Worm (Caenorhabditis elegans) whole organism, L4 larva: ENCODE results near the gene nhr-120.

Experiments
- ZK546.5 ChIP-seq, 2 experiments: sonication (generic microtip); optimal IDR thresholded peaks; 2 replicates each; lab custom pipeline; 2017; ENCODE audit warnings: missing biosample characterization in 2 of 2, missing genetic modification characterization in 2 of 2
- aha-1 ChIP-seq: fragments of 150-350 bp; peaks from one replicate; lab custom pipeline; 2014; ENCODE audit warnings: missing biosample characterization, missing genetic modification characterization
- aly-2 ChIP-seq: sonication (generic microtip); optimal IDR thresholded peaks from 2 replicates; lab custom pipeline; 2018; ENCODE audit warnings: missing biosample characterization, missing genetic modification characterization
- arid-1 ChIP-seq: fragments of 200-800 bp; sonication (Bioruptor generic); conservative IDR thresholded peaks from 2 replicates; pipeline ENCODE4 v1.3.6; 2022; ENCODE audit warnings: missing genetic modification reagents, missing genetic modification characterization, missing compliant biosample characterization
- ceh-28 ChIP-seq: fragments of 150-350 bp; optimal IDR thresholded peaks from 2 replicates; lab custom pipeline; 2014; ENCODE audit warnings: missing biosample characterization, missing genetic modification reagents, missing genetic modification characterization
- ceh-62 ChIP-seq: sonication (generic microtip); optimal IDR thresholded peaks from 2 replicates; lab custom pipeline; 2017; ENCODE audit warnings: missing biosample characterization, missing genetic modification characterization
- ces-1 ChIP-seq: fragments of 150-350 bp; sonication (generic microtip); optimal IDR thresholded peaks from 4 replicates; lab custom pipeline; 2014; ENCODE audit warnings: missing biosample characterization, missing genetic modification reagents, missing genetic modification characterization
- cey-2 ChIP-seq: sonication (generic microtip); optimal IDR thresholded peaks from 3 replicates; lab custom pipeline; 2017; ENCODE audit warnings: missing genetic modification characterization, mild to moderate bottlenecking, missing compliant biosample characterization, antibody characterized with exemption, borderline replicate concordance; ENCODE audit not compliant: insufficient read depth
- ctbp-1 ChIP-seq: fragments of 200-800 bp; sonication (Bioruptor generic); IDR thresholded peaks from 2 replicates; pipeline ENCODE4 v1.3.6; 2022; ENCODE audit warnings: missing genetic modification reagents, missing genetic modification characterization, missing compliant biosample characterization
- daf-12 ChIP-seq: fragments of 150-350 bp; optimal IDR thresholded peaks from 2 replicates; lab custom pipeline; 2014; ENCODE audit warnings: missing biosample characterization, missing genetic modification reagents, missing genetic modification characterization
- daf-16 ChIP-seq, 3 experiments: sonication (generic microtip); optimal IDR thresholded peaks; 2 replicates each; lab custom pipeline; 2016 to 2017; ENCODE audit warnings: missing genetic modification characterization in 3 of 3, missing genetic modification reagents in 3 of 3, mild to moderate bottlenecking in 2 of 3, missing compliant biosample characterization in 2 of 3, missing biosample characterization in 1 of 3, moderate library complexity in 1 of 3
- daf-8 ChIP-seq: fragments of 200-800 bp; sonication (Bioruptor generic); IDR thresholded peaks from 2 replicates; pipeline ENCODE4 v1.3.6; 2022; ENCODE audit warnings: missing genetic modification characterization, missing compliant biosample characterization
- dmd-6 ChIP-seq: fragments of 200-800 bp; sonication (Bioruptor generic); IDR thresholded peaks from 2 replicates; pipeline ENCODE4 v1.3.6; 2022; ENCODE audit warnings: missing genetic modification reagents, missing genetic modification characterization, missing compliant biosample characterization
- dmd-9 ChIP-seq: fragments of 200-800 bp; sonication (Bioruptor generic); IDR thresholded peaks from 2 replicates; pipeline ENCODE4 v1.3.6; 2022; ENCODE audit warnings: missing genetic modification reagents, missing genetic modification characterization, missing compliant biosample characterization
- dpl-1 ChIP-seq: fragments of 150-350 bp; optimal IDR thresholded peaks from 2 replicates; lab custom pipeline; 2014; ENCODE audit warnings: missing biosample characterization, missing genetic modification reagents, missing genetic modification characterization
- lin-1 ChIP-seq: fragments of 200-800 bp; sonication (Bioruptor generic); IDR thresholded peaks from 2 replicates; pipeline ENCODE4 v1.3.6; 2022; ENCODE audit warnings: missing genetic modification reagents, missing genetic modification characterization, missing compliant biosample characterization
- madf-5 ChIP-seq, 2 experiments: fragments of 200-800 bp; sonication (Bioruptor generic); IDR thresholded peaks; 2 replicates each; pipeline ENCODE4 v1.3.6; 2022; ENCODE audit warnings: missing compliant biosample characterization in 2 of 2, missing genetic modification characterization in 2 of 2
- mdt-29 ChIP-seq: fragments of 200-800 bp; sonication (Bioruptor generic); IDR thresholded peaks from 2 replicates; pipeline ENCODE4 v1.3.6; 2022; ENCODE audit warnings: missing genetic modification reagents, missing genetic modification characterization, missing compliant biosample characterization
- mxl-2 ChIP-seq: fragments of 200-800 bp; sonication (Bioruptor generic); conservative IDR thresholded peaks from 2 replicates; pipeline ENCODE4 v1.3.6; 2022; ENCODE audit warnings: missing genetic modification reagents, missing genetic modification characterization, missing compliant biosample characterization
- mxl-3 ChIP-seq: fragments of 200-800 bp; sonication (Bioruptor generic); optimal IDR thresholded peaks from 2 replicates; lab custom pipeline; 2018; ENCODE audit warnings: mild to moderate bottlenecking, missing genetic modification characterization, missing compliant biosample characterization
- nhr-6 ChIP-seq: fragments of 150-350 bp; optimal IDR thresholded peaks from 2 replicates; lab custom pipeline; 2014; ENCODE audit warnings: missing biosample characterization, missing genetic modification characterization
- nhr-76 ChIP-seq: fragments of 150-350 bp; optimal IDR thresholded peaks from 2 replicates; lab custom pipeline; 2014; ENCODE audit warnings: missing biosample characterization, missing genetic modification characterization
- pha-4 ChIP-seq, 2 experiments: fragments of 150-350 bp in 1 of 2; fragments of 200-800 bp in 1 of 2; sonication (Bioruptor generic) in 1 of 2; IDR thresholded peaks in 1 of 2; optimal IDR thresholded peaks in 1 of 2; 2 replicates each; pipeline versions ENCODE4 v1.3.6 to Lab custom; 2014 to 2022; ENCODE audit warnings: missing genetic modification characterization in 2 of 2, missing genetic modification reagents in 2 of 2, missing biosample characterization in 1 of 2, missing compliant biosample characterization in 1 of 2
- pqm-1 ChIP-seq: sonication (generic microtip); optimal IDR thresholded peaks from 2 replicates; lab custom pipeline; 2017; ENCODE audit warnings: missing biosample characterization, missing genetic modification characterization
- rbr-2 ChIP-seq: sonication (generic microtip); optimal IDR thresholded peaks from 2 replicates; lab custom pipeline; 2016; ENCODE audit warnings: missing genotype, missing genetic modification characterization, missing compliant biosample characterization
- snpc-1.2 ChIP-seq: fragments of 200-800 bp; sonication (Bioruptor generic); IDR thresholded peaks from 2 replicates; pipeline ENCODE4 v1.3.6; 2022; ENCODE audit warnings: missing genetic modification reagents, missing genetic modification characterization, missing compliant biosample characterization
- tra-1 ChIP-seq: fragments of 200-800 bp; sonication (Bioruptor generic); IDR thresholded peaks from 2 replicates; pipeline ENCODE4 v1.3.6; 2022; ENCODE audit warnings: missing genetic modification reagents, missing genetic modification characterization, missing compliant biosample characterization
- unc-130 ChIP-seq: sonication (generic microtip); optimal IDR thresholded peaks from 2 replicates; lab custom pipeline; 2016; ENCODE audit warnings: missing genetic modification reagents, missing genetic modification characterization, missing compliant biosample characterization
- unc-62 ChIP-seq, 3 experiments: fragments of 150-350 bp in 1 of 3; sonication (generic microtip); optimal IDR thresholded peaks in 2 of 3; peaks in 1 of 3; 1 replicate in 1 of 3; 2 replicates in 2 of 3; lab custom pipeline; 2014 to 2017; ENCODE audit warnings: missing biosample characterization in 3 of 3, missing genetic modification characterization in 3 of 3, missing genetic modification reagents in 3 of 3, missing genotype in 1 of 3
- zip-11 ChIP-seq: fragments of 200-800 bp; sonication (Bioruptor generic); IDR thresholded peaks from 2 replicates; pipeline ENCODE4 v1.3.6; 2022; ENCODE audit warnings: missing genetic modification characterization, missing compliant biosample characterization
- zip-2 ChIP-seq: fragments of 150-350 bp; optimal IDR thresholded peaks from 2 replicates; lab custom pipeline; 2014; ENCODE audit warnings: missing biosample characterization, missing genetic modification characterization

Gene nhr-120

ce11 chrX:6622552-6623236 is 17.7 kb downstream of the nhr-120 start, which contains the start of gene clec-266:
Gene clec-266, minus strand, starts transcription at chrX:6622915.
- TF ChIP-seq unc-62 (GFP tag; optimal IDR thresholded peaks at IDR 0.05 in 1 of 2; lab: Kevin White, UChicago) (peak in 1 of 2 experiments; percentile 53), unc-62 (tag; optimal IDR thresholded peaks at IDR 0.05; lab: Kevin White, UChicago) (no peak), pha-4 (GFP tag; IDR thresholded peaks at IDR 0.05; lab: Robert Waterston, UW) (no peak), pha-4 (tag; optimal IDR thresholded peaks at IDR 0.05; lab: Kevin White, UChicago) (no peak)

- no peak for TF ChIP-seq aly-2 (tag; lab: Kevin White, UChicago)
- no peak for TF ChIP-seq dmd-9
- no peak for TF ChIP-seq daf-12 (tag; lab: Kevin White, UChicago)
- TF ChIP-seq zip-2 (tag; lab: Kevin White, UChicago) = no peak
- TF ChIP-seq cey-2 (tag; lab: Kevin White, UChicago) = no peak
- no peak for TF ChIP-seq ces-1 (GFP tag; lab: Kevin White, UChicago)
- TF ChIP-seq ceh-62 (tag; lab: Kevin White, UChicago) = no peak
- TF ChIP-seq madf-5 (GFP tag; IDR thresholded peaks at IDR 0.05; lab: Robert Waterston, UW) = no peak
- TF ChIP-seq unc-130 (GFP tag; lab: Kevin White, UChicago) = no peak
- no peak for TF ChIP-seq ctbp-1 (GFP tag; lab: Robert Waterston, UW)
- TF ChIP-seq zip-11 (GFP tag; lab: Robert Waterston, UW) = no peak
- no peak for TF ChIP-seq mxl-2 (GFP tag; lab: Robert Waterston, UW)
- no peak for TF ChIP-seq unc-62 (GFP tag; optimal IDR thresholded peaks at IDR 0.05 in 1 of 2; lab: Kevin White, UChicago)
- no peak for TF ChIP-seq unc-62 (tag; optimal IDR thresholded peaks at IDR 0.05; lab: Kevin White, UChicago)
- TF ChIP-seq arid-1 (GFP tag; lab: Robert Waterston, UW) = no peak
These were observed 21.7 kb downstream of the nhr-120 start, which contains the start of gene kqt-1 for ce11 chrX:6618712-6619111. Gene kqt-1, plus strand, starts transcription at chrX:6619012.

ce11 chrX:6617622-6618021 is 22.8 kb downstream of the nhr-120 start:
- no peak for TF ChIP-seq ctbp-1 (GFP tag; lab: Robert Waterston, UW)
- TF ChIP-seq ceh-28 (tag; lab: Kevin White, UChicago) = no peak
- TF ChIP-seq dmd-6 (GFP tag; lab: Robert Waterston, UW) = no peak
- no peak for TF ChIP-seq rbr-2 (tag; lab: Kevin White, UChicago)
- TF ChIP-seq daf-8 (GFP tag; lab: Robert Waterston, UW) = no peak
- no peak for TF ChIP-seq dpl-1
- no peak for TF ChIP-seq snpc-1.2
- TF ChIP-seq pqm-1 (tag; lab: Kevin White, UChicago) = no peak
- TF ChIP-seq nhr-6 (tag; lab: Kevin White, UChicago) = no peak
- no peak for TF ChIP-seq ceh-62 (tag; lab: Kevin White, UChicago)
- no peak for TF ChIP-seq mxl-3
- TF ChIP-seq ZK546.5 (tag; optimal IDR thresholded peaks at IDR 0.05; lab: Kevin White, UChicago) = no peak
- no peak for TF ChIP-seq lin-1 (GFP tag; lab: Robert Waterston, UW)
- no peak for TF ChIP-seq unc-130 (GFP tag; lab: Kevin White, UChicago)
- TF ChIP-seq nhr-76 (tag; lab: Kevin White, UChicago) = no peak
- TF ChIP-seq aha-1 = no peak
- TF ChIP-seq daf-16 (GFP tag; optimal IDR thresholded peaks at IDR 0.05; lab: Kevin White, UChicago) = no peak
- TF ChIP-seq daf-16 (tag; optimal IDR thresholded peaks at IDR 0.05; lab: Kevin White, UChicago) = no peak
- no peak for TF ChIP-seq tra-1 (GFP tag; lab: Robert Waterston, UW)

- no peak for TF ChIP-seq mdt-29 (GFP tag; lab: Robert Waterston, UW)
These were observed 26.9 kb downstream of the nhr-120 start for ce11 chrX:6613537-6613936.
